Worm (Caenorhabditis elegans) whole organism, mixed stage, embryonic: ENCODE measurements around the gene ZK402.5.

Experiments
- blmp-1 ChIP-seq: fragments of 150-350 bp; optimal IDR thresholded peaks from 2 replicates; lab custom pipeline; 2014; ENCODE audit warnings: missing biosample characterization, missing genetic modification characterization
- ceh-83 ChIP-seq: fragments of 200-800 bp; sonication (Bioruptor generic); optimal IDR thresholded peaks from 2 replicates; lab custom pipeline; 2018; ENCODE audit warnings: mild to moderate bottlenecking, missing genetic modification characterization, missing compliant biosample characterization
- elt-1 ChIP-seq: sonication (generic microtip); optimal IDR thresholded peaks from 2 replicates; lab custom pipeline; 2017; ENCODE audit warnings: missing genetic modification characterization, mild to moderate bottlenecking, missing compliant biosample characterization, antibody characterized with exemption, moderate library complexity, borderline replicate concordance; ENCODE audit not compliant: insufficient read depth
- elt-3 ChIP-seq: fragments of 150-350 bp; optimal IDR thresholded peaks from 2 replicates; lab custom pipeline; 2014; ENCODE audit warnings: missing biosample characterization, missing genetic modification characterization
- flh-1 ChIP-seq: fragments of 200-800 bp; sonication (Bioruptor generic); optimal IDR thresholded peaks from 2 replicates; lab custom pipeline; 2018; ENCODE audit warnings: mild to moderate bottlenecking, missing genetic modification characterization, moderate library complexity, missing compliant biosample characterization
- lin-13 ChIP-seq: fragments of 150-350 bp; optimal IDR thresholded peaks from 2 replicates; lab custom pipeline; 2014; ENCODE audit warnings: missing biosample characterization, missing genetic modification characterization
- mls-2 ChIP-seq: sonication (generic microtip); optimal IDR thresholded peaks from 2 replicates; lab custom pipeline; 2016; ENCODE audit warnings: mild to moderate bottlenecking, missing genetic modification characterization, moderate library complexity, missing compliant biosample characterization
- nhr-237 ChIP-seq: fragments of 150-350 bp; optimal IDR thresholded peaks from 2 replicates; lab custom pipeline; 2014; ENCODE audit warnings: missing biosample characterization, missing genetic modification characterization
- nhr-28 ChIP-seq: fragments of 150-350 bp; optimal IDR thresholded peaks from 2 replicates; lab custom pipeline; 2014; ENCODE audit warnings: missing biosample characterization, missing genetic modification characterization
- pha-4 ChIP-seq: fragments of 150-350 bp; optimal IDR thresholded peaks from 2 replicates; lab custom pipeline; 2018; ENCODE audit warnings: missing biosample characterization, missing genetic modification reagents, missing genetic modification characterization
- unc-39 ChIP-seq: fragments of 150-350 bp; optimal IDR thresholded peaks from 2 replicates; lab custom pipeline; 2014; ENCODE audit warnings: missing biosample characterization, missing genetic modification characterization
- unc-62 ChIP-seq: fragments of 150-350 bp; optimal IDR thresholded peaks from 2 replicates; lab custom pipeline; 2014; ENCODE audit warnings: missing biosample characterization, missing genetic modification reagents, missing genetic modification characterization
- ztf-11 ChIP-seq: fragments of 150-350 bp; optimal IDR thresholded peaks from 2 replicates; lab custom pipeline; 2014; ENCODE audit warnings: missing biosample characterization, missing genetic modification characterization

DNA sequence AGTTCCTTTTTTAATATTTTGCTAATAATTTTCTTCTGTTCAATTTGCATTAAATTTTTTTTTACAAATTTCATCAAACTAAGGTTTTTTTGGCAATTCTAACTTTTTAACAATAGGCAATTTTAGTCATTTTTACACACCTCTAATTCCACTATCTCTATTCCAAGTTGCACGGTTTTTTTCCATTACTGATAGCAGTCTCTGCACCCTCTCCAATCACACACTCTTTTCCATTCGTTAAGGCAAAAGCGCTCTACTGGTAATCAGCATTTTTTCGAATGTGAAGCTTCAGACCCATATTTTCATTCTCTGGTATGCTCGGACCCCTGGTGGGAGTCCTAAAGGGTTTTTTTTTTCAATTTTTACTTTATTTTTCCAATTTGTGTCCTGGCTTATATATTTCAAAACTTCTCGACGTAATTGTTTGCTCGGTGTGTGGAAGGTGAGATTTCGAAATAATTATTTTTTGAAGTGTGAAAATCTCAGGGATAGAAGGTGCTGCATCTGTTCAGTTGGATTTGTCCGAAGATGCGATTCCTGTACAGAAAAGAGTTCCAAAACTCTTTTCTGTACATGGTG lies 15.7 kb upstream of the ZK402.5 start, which contains the start of the genes F19G12.4 and F19G12.8:
- no peak for TF ChIP-seq pha-4 (tag; lab: Kevin White, UChicago)
- no peak for TF ChIP-seq unc-62 (GFP tag; lab: Kevin White, UChicago)
- TF ChIP-seq lin-13 = no peak
- no peak for TF ChIP-seq flh-1 (GFP tag; lab: Kevin White, UChicago)
- TF ChIP-seq elt-3 (tag; lab: Kevin White, UChicago) = no peak
- no peak for TF ChIP-seq blmp-1 (tag; lab: Kevin White, UChicago)
- TF ChIP-seq ceh-83 = no peak
- no peak for TF ChIP-seq unc-39
- TF ChIP-seq nhr-237 (tag; lab: Kevin White, UChicago) = no peak
- TF ChIP-seq ztf-11 (tag; lab: Kevin White, UChicago) = no peak
- TF ChIP-seq mls-2 (tag; lab: Kevin White, UChicago) = no peak
- TF ChIP-seq nhr-28 (tag; lab: Kevin White, UChicago) = no peak
- no peak for TF ChIP-seq elt-1 (tag; lab: Kevin White, UChicago)
